Worm (Caenorhabditis elegans): ENCODE data around the gene F56D5.6.

The F56D5.6 gene

DNA sequence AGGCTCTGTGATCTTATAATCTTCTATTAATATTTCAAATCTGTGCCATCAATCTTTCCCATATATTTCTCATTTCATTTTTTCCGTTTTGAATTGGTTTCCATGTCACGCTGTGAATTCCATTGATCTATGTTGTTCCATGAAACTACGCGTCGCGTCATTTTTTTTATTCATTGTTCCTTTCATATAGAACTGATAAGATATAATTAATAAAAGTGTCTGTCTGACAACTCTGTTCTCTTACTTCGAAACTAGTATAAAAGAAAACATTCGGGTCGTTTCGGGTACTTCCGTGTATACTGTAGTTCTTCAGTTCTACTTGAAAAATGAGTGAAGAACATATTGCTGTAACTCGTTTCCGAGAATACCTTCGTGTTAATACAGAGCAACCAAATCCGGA lies 27.2 kb upstream of the F56D5.6 start, which contains the start of gene C10C5.3:
C10C5.3 (plus strand) TSS at position 301 of the 400 bp plus-strand sequence.
- TF ChIP-seq nhr-76 (tag; optimal IDR thresholded peaks at IDR 0.05) (no peak), cnd-1 (tag; optimal IDR thresholded peaks at IDR 0.05) (no peak), hlh-1 (tag; optimal IDR thresholded peaks at IDR 0.05) (no peak), lin-32 (GFP tag; optimal IDR thresholded peaks at IDR 0.05) (no peak), M03D4.4 (tag; optimal IDR thresholded peaks at IDR 0.05) (no peak), unc-120 (tag; optimal IDR thresholded peaks at IDR 0.05; ENCODE audit: poor library complexity, severe bottlenecking) (no peak), bed-3 (GFP tag; optimal IDR thresholded peaks at IDR 0.05) (no peak), mep-1 (tag; optimal IDR thresholded peaks at IDR 0.05) (no peak), blmp-1 (tag; optimal IDR thresholded peaks at IDR 0.05) (no peak), tbx-8 (GFP tag; optimal IDR thresholded peaks at IDR 0.05) (no peak), flh-1 (GFP tag; optimal IDR thresholded peaks at IDR 0.05) (no peak), lsy-2 (tag; optimal IDR thresholded peaks at IDR 0.05) (no peak), sem-2 (GFP tag; optimal IDR thresholded peaks at IDR 0.05) (no peak), nhr-2 (tag; optimal IDR thresholded peaks at IDR 0.05) (no peak), drap-1 (GFP tag; optimal IDR thresholded peaks at IDR 0.05) (no peak), nhr-12 (tag; optimal IDR thresholded peaks at IDR 0.05) (no peak), nhr-28 (tag; optimal IDR thresholded peaks at IDR 0.05) (no peak), ceh-83 (GFP tag; optimal IDR thresholded peaks at IDR 0.05) (no peak), elt-1 (tag; optimal IDR thresholded peaks at IDR 0.05; ENCODE audit: borderline replicate concordance, insufficient read depth) (no peak), ceh-43 (GFP tag; optimal IDR thresholded peaks at IDR 0.05) (no peak)

DNA sequence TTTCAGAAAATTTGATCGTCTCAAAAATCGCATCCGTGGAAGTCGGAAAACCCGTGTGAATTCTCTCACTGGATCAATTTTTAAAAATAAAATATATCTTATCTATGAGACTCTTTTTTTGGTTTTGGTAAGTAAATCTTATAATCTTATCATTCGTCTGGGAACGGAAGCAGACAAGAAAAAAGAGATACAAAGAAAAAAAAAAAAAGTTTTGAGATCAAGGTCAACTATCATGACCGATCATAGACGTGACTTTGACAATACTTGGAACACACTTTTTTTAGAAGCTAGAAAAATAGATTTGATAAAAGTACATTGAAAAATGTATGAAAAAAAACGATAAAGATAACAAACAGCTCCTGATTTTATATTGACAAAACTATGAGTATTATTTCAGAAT lies 25.2 kb upstream of the F56D5.6 start:
- TF ChIP-seq elt-3 (tag; optimal IDR thresholded peaks at IDR 0.05) (no peak), unc-62 (GFP tag; optimal IDR thresholded peaks at IDR 0.05) (no peak), ceh-83 (GFP tag; optimal IDR thresholded peaks at IDR 0.05) (no peak), ces-1 (GFP tag; optimal IDR thresholded peaks at IDR 0.05) (no peak), elt-1 (tag; optimal IDR thresholded peaks at IDR 0.05; ENCODE audit: borderline replicate concordance, insufficient read depth) (no peak), tbx-8 (GFP tag; optimal IDR thresholded peaks at IDR 0.05) (no peak), mab-5 (tag; optimal IDR thresholded peaks at IDR 0.05) (no peak), ceh-39 (tag; optimal IDR thresholded peaks at IDR 0.05) (no peak), zip-8 (tag; optimal IDR thresholded peaks at IDR 0.05) (no peak), nhr-12 (tag; optimal IDR thresholded peaks at IDR 0.05) (no peak), unc-39 (tag; optimal IDR thresholded peaks at IDR 0.05) (no peak), lsy-2 (tag; optimal IDR thresholded peaks at IDR 0.05) (no peak), nhr-28 (tag; optimal IDR thresholded peaks at IDR 0.05) (no peak), nhr-2 (tag; optimal IDR thresholded peaks at IDR 0.05) (no peak), pha-4 (tag; optimal IDR thresholded peaks at IDR 0.05) (no peak)

DNA sequence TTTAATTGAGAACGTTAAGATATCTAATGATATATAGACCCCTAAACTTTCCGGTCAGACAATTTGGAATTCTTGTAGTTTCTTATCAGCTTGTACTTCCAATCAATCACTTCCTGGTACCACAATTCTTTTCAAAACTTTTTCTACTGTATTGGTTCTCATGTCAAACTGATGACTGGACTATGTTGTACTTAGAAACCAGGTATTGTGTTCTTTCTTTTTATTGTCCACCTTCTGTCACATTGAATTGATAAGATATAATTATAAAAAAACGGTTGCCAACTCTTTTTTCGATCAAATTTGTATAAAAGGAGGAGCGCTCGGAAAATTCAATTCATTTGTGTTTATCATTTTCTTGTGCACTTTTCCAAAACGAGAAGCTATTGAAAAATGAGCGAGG lies 23.4 kb upstream of the F56D5.6 start, which contains the start of gene C10C5.4:
C10C5.4 (plus strand) TSS at position 281 of the 400 bp plus-strand sequence.
- TF ChIP-seq drap-1 (GFP tag; optimal IDR thresholded peaks at IDR 0.05) (no peak), nhr-2 (tag; optimal IDR thresholded peaks at IDR 0.05) (no peak), bed-3 (GFP tag; optimal IDR thresholded peaks at IDR 0.05) (no peak), ceh-39 (tag; optimal IDR thresholded peaks at IDR 0.05) (no peak), lin-13 (tag; optimal IDR thresholded peaks at IDR 0.05) (no peak), ceh-83 (GFP tag; optimal IDR thresholded peaks at IDR 0.05) (no peak), nhr-76 (tag; optimal IDR thresholded peaks at IDR 0.05) (no peak)

DNA sequence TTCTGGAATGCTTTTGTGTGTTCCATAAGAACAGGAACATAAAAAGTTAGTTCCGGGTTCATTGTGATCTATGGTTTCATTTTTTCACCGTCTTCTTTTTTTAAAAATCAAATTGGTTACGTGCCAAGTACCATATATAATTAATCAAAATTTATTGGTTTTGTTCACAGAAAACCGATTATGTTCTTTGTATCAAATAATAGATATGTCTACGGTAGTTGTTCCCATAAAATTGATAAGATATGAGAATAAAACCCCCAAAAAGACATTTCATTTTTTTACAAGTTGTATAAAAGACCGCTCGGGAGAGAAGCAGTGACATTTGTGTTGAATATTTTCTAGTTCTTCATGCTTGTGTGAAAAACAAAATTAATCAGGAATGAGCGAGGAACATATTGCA lies 20.6 kb upstream of the F56D5.6 start, which contains the start of gene C10C5.5:
C10C5.5 (plus strand) TSS at position 301 of the 400 bp plus-strand sequence.
- TF ChIP-seq mep-1 (tag; optimal IDR thresholded peaks at IDR 0.05) = no peak
- TF ChIP-seq lsy-2 (tag; optimal IDR thresholded peaks at IDR 0.05) = no peak
- no peak for TF ChIP-seq unc-62 (GFP tag; optimal IDR thresholded peaks at IDR 0.05)
- no peak for TF ChIP-seq drap-1 (GFP tag; optimal IDR thresholded peaks at IDR 0.05)
- TF ChIP-seq flh-1 (GFP tag; optimal IDR thresholded peaks at IDR 0.05) = no peak
- no peak for TF ChIP-seq ceh-39 (tag; optimal IDR thresholded peaks at IDR 0.05)
- no peak for TF ChIP-seq ces-1 (GFP tag; optimal IDR thresholded peaks at IDR 0.05)

DNA sequence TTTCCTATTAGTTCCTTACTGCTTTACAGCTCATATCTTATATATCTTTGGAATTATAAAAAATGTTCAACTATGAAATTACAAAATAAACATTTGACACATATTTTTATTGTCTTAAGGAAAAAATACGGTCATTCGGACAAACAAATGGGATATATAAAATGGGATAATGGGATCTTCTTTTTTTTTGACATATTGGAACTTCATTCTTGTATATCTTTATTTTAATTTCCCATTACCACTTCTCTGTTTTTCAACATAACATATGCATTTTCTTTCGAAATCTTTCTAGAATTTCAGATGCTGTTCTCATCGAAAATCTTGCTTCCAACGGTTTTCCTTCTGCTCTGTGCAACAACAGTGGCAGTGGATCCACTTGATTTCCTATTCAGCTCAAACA lies 16.9 kb upstream of the F56D5.6 start, which contains the start of gene C10C5.7:
C10C5.7 (plus strand) TSS at position 301 of the 400 bp plus-strand sequence.
- TF ChIP-seq mab-5 (tag; optimal IDR thresholded peaks at IDR 0.05) = no peak
- TF ChIP-seq sptf-1 (tag; optimal IDR thresholded peaks at IDR 0.05) = no peak
- no peak for TF ChIP-seq blmp-1 (tag; optimal IDR thresholded peaks at IDR 0.05)
- no peak for TF ChIP-seq nhr-12 (tag; optimal IDR thresholded peaks at IDR 0.05)
- TF ChIP-seq tbx-8 (GFP tag; optimal IDR thresholded peaks at IDR 0.05) = no peak
- no peak for TF ChIP-seq drap-1 (GFP tag; optimal IDR thresholded peaks at IDR 0.05)
- TF ChIP-seq unc-120 (tag; optimal IDR thresholded peaks at IDR 0.05; ENCODE audit: poor library complexity, severe bottlenecking) = no peak
- TF ChIP-seq elt-1 (tag; optimal IDR thresholded peaks at IDR 0.05; ENCODE audit: borderline replicate concordance, insufficient read depth) = no peak
- no peak for TF ChIP-seq hlh-1 (tag; optimal IDR thresholded peaks at IDR 0.05)
- no peak for TF ChIP-seq elt-3 (tag; optimal IDR thresholded peaks at IDR 0.05)
- no peak for TF ChIP-seq zip-8 (tag; optimal IDR thresholded peaks at IDR 0.05)
- no peak for TF ChIP-seq ham-2 (GFP tag; optimal IDR thresholded peaks at IDR 0.05)
